Worm (Caenorhabditis elegans) whole organism, young adult: ENCODE measurements around the gene F43G6.4.
A peak's percentile ranks its signal among the peaks of the same experiment; 100 is the strongest.

Experiments used
- C06A6.2 ChIP-seq: fragments of 200-800 bp; sonication (Bioruptor generic); conservative IDR thresholded peaks from 2 replicates; pipeline ENCODE4 v1.3.6; 2022; ENCODE audit warnings: missing genetic modification characterization, missing compliant biosample characterization
- F10E7.11 ChIP-seq: sonication (generic microtip); optimal IDR thresholded peaks from 2 replicates; lab custom pipeline; 2017; ENCODE audit warnings: mild to moderate bottlenecking, missing genetic modification characterization, moderate library complexity, missing compliant biosample characterization
- F57A8.1 ChIP-seq: fragments of 200-800 bp; sonication (Bioruptor generic); optimal IDR thresholded peaks from 2 replicates; lab custom pipeline; 2018; ENCODE audit warnings: mild to moderate bottlenecking, missing genetic modification characterization, moderate library complexity, missing compliant biosample characterization
- K12H6.12 ChIP-seq: fragments of 200-800 bp; sonication (Bioruptor generic); optimal IDR thresholded peaks from 2 replicates; lab custom pipeline; 2018; ENCODE audit warnings: mild to moderate bottlenecking, missing genetic modification characterization, missing compliant biosample characterization
- ama-1 ChIP-seq, 3 experiments: fragments of 150-350 bp in 1 of 3; sonication (generic microtip) in 2 of 3; optimal IDR thresholded peaks; 2 replicates each; lab custom pipeline; 2014 to 2018; ENCODE audit warnings: missing biosample characterization in 2 of 3, missing genetic modification characterization in 2 of 3, missing genetic modification reagents in 2 of 3
- aptf-2 ChIP-seq: fragments of 200-800 bp; sonication (Bioruptor generic); conservative IDR thresholded peaks from 2 replicates; pipeline ENCODE4 v1.3.6; 2022; ENCODE audit warnings: missing genetic modification reagents, missing genetic modification characterization, missing compliant biosample characterization
- aptf-3 ChIP-seq: fragments of 200-800 bp; sonication (Bioruptor generic); IDR thresholded peaks from 2 replicates; pipeline ENCODE4 v1.3.6; 2022; ENCODE audit warnings: missing genetic modification characterization, missing compliant biosample characterization
- attf-5 ChIP-seq: fragments of 200-800 bp; sonication (Bioruptor generic); optimal IDR thresholded peaks from 2 replicates; lab custom pipeline; 2018; ENCODE audit warnings: mild to moderate bottlenecking, missing genetic modification characterization, missing compliant biosample characterization
- dox-1 ChIP-seq: fragments of 200-800 bp; sonication (Bioruptor generic); IDR thresholded peaks from 2 replicates; pipeline ENCODE4 v1.3.6; 2022; ENCODE audit warnings: missing genetic modification reagents, missing genetic modification characterization, missing compliant biosample characterization
- dpl-1 ChIP-seq: fragments of 150-350 bp; optimal IDR thresholded peaks from 2 replicates; lab custom pipeline; 2014; ENCODE audit warnings: missing biosample characterization, missing genetic modification reagents, missing genetic modification characterization
- efl-1 ChIP-seq: fragments of 150-350 bp; optimal IDR thresholded peaks from 2 replicates; lab custom pipeline; 2014; ENCODE audit warnings: missing biosample characterization, missing genetic modification reagents, missing genetic modification characterization
- egl-44 ChIP-seq: fragments of 200-800 bp; sonication (Bioruptor generic); IDR thresholded peaks from 2 replicates; pipeline ENCODE4 v1.3.6; 2022; ENCODE audit warnings: missing genetic modification reagents, missing genetic modification characterization, missing compliant biosample characterization
- egrh-3 ChIP-seq: fragments of 200-800 bp; sonication (Bioruptor generic); IDR thresholded peaks from 2 replicates; pipeline ENCODE4 v1.3.6; 2022; ENCODE audit warnings: missing genetic modification reagents, missing genetic modification characterization, missing compliant biosample characterization
- ets-4 ChIP-seq: fragments of 200-800 bp; sonication (Bioruptor generic); optimal IDR thresholded peaks from 2 replicates; lab custom pipeline; 2018; ENCODE audit warnings: mild to moderate bottlenecking, missing genetic modification characterization, missing compliant biosample characterization
- gei-17 ChIP-seq: fragments of 200-800 bp; sonication (Bioruptor generic); optimal IDR thresholded peaks from 2 replicates; lab custom pipeline; 2018; ENCODE audit warnings: mild to moderate bottlenecking, missing genetic modification characterization, missing compliant biosample characterization
- hmg-1.2 ChIP-seq: fragments of 200-800 bp; sonication (Bioruptor generic); IDR thresholded peaks from 2 replicates; pipeline ENCODE4 v1.3.6; 2022; ENCODE audit warnings: missing genetic modification reagents, missing genetic modification characterization, missing compliant biosample characterization
- lin-26 ChIP-seq: fragments of 200-800 bp; sonication (Bioruptor generic); IDR thresholded peaks from 2 replicates; pipeline ENCODE4 v1.3.6; 2022; ENCODE audit warnings: missing genetic modification reagents, missing genetic modification characterization, missing compliant biosample characterization
- lin-35 ChIP-seq, 3 experiments: fragments of 150-350 bp in 2 of 3; sonication (generic microtip) in 1 of 3; optimal IDR thresholded peaks; 2 replicates each; lab custom pipeline; 2014 to 2018; ENCODE audit warnings: missing biosample characterization in 3 of 3, missing genetic modification characterization in 3 of 3, missing genetic modification reagents in 3 of 3
- lir-1 ChIP-seq: fragments of 200-800 bp; sonication (Bioruptor generic); conservative IDR thresholded peaks from 2 replicates; pipeline ENCODE4 v1.3.6; 2022; ENCODE audit warnings: missing genetic modification reagents, missing genetic modification characterization, missing compliant biosample characterization
- madf-3 ChIP-seq: fragments of 200-800 bp; sonication (Bioruptor generic); IDR thresholded peaks from 2 replicates; pipeline ENCODE4 v1.3.6; 2022; ENCODE audit warnings: missing genetic modification reagents, missing genetic modification characterization, missing compliant biosample characterization
- madf-6 ChIP-seq: fragments of 200-800 bp; sonication (Bioruptor generic); IDR thresholded peaks from 2 replicates; pipeline ENCODE4 v1.3.6; 2022; ENCODE audit warnings: missing genetic modification reagents, missing genetic modification characterization, missing compliant biosample characterization
- madf-8 ChIP-seq: fragments of 200-800 bp; sonication (Bioruptor generic); conservative IDR thresholded peaks from 2 replicates; pipeline ENCODE4 v1.3.6; 2022; ENCODE audit warnings: missing genetic modification reagents, missing genetic modification characterization, missing compliant biosample characterization
- mcd-1 ChIP-seq: fragments of 200-800 bp; sonication (Bioruptor generic); IDR thresholded peaks from 2 replicates; pipeline ENCODE4 v1.3.6; 2022; ENCODE audit warnings: missing genetic modification reagents, missing genetic modification characterization, missing compliant biosample characterization
- mel-28 ChIP-seq: sonication (generic microtip); optimal IDR thresholded peaks from 2 replicates; lab custom pipeline; 2016; ENCODE audit warnings: borderline replicate concordance, mild to moderate bottlenecking, missing genetic modification characterization, missing compliant biosample characterization
- nhr-27 ChIP-seq: fragments of 200-800 bp; sonication (Bioruptor generic); optimal IDR thresholded peaks from 2 replicates; lab custom pipeline; 2018; ENCODE audit warnings: mild to moderate bottlenecking, missing genetic modification characterization, moderate library complexity, missing compliant biosample characterization
- nhr-90 ChIP-seq: sonication (generic microtip); optimal IDR thresholded peaks from 2 replicates; lab custom pipeline; 2016; ENCODE audit warnings: missing genotype, mild to moderate bottlenecking, missing genetic modification characterization, missing compliant biosample characterization
- pbrm-1 ChIP-seq: fragments of 200-800 bp; sonication (Bioruptor generic); IDR thresholded peaks from 2 replicates; pipeline ENCODE4 v1.3.6; 2022; ENCODE audit warnings: missing genetic modification reagents, missing genetic modification characterization, missing compliant biosample characterization
- pha-4 ChIP-seq: fragments of 150-350 bp; sonication (generic microtip); optimal IDR thresholded peaks from 2 replicates; lab custom pipeline; 2014; ENCODE audit warnings: missing biosample characterization, missing genetic modification reagents, missing genetic modification characterization
- rcor-1 ChIP-seq: fragments of 200-800 bp; sonication (Bioruptor generic); IDR thresholded peaks from 2 replicates; pipeline ENCODE4 v1.3.6; 2022; ENCODE audit warnings: missing genetic modification reagents, missing genetic modification characterization, missing compliant biosample characterization
- repo-1 ChIP-seq: sonication (generic microtip); optimal IDR thresholded peaks from 2 replicates; lab custom pipeline; 2017; ENCODE audit warnings: mild to moderate bottlenecking, missing genetic modification characterization, missing compliant biosample characterization
- sdz-38 ChIP-seq: sonication (generic microtip); optimal IDR thresholded peaks from 2 replicates; lab custom pipeline; 2016; ENCODE audit warnings: missing genotype, missing genetic modification characterization, missing compliant biosample characterization
- sea-2 ChIP-seq: fragments of 200-800 bp; sonication (Bioruptor generic); IDR thresholded peaks from 2 replicates; pipeline ENCODE4 v1.3.6; 2022; ENCODE audit warnings: missing genetic modification characterization, missing compliant biosample characterization
- snpc-1.1 ChIP-seq: sonication (generic microtip); optimal IDR thresholded peaks from 2 replicates; lab custom pipeline; 2017; ENCODE audit warnings: missing genetic modification characterization, mild to moderate bottlenecking, missing compliant biosample characterization, antibody characterized with exemption, moderate library complexity, missing genotype, missing genetic modification reagents; ENCODE audit not compliant: insufficient read depth
- sptf-2 ChIP-seq: fragments of 200-800 bp; sonication (Bioruptor generic); optimal IDR thresholded peaks from 2 replicates; lab custom pipeline; 2018; ENCODE audit warnings: mild to moderate bottlenecking, missing genetic modification characterization, missing compliant biosample characterization
- unc-130 ChIP-seq: sonication (generic microtip); optimal IDR thresholded peaks from 2 replicates; lab custom pipeline; 2016; ENCODE audit warnings: missing genetic modification reagents, missing genetic modification characterization, missing compliant biosample characterization
- xnd-1 ChIP-seq: sonication (generic microtip); optimal IDR thresholded peaks from 2 replicates; lab custom pipeline; 2016; ENCODE audit warnings: missing genotype, missing genetic modification reagents, missing genetic modification characterization, missing compliant biosample characterization
- zfh-2 ChIP-seq: fragments of 200-800 bp; sonication (Bioruptor generic); conservative IDR thresholded peaks from 2 replicates; pipeline ENCODE4 v1.3.6; 2022; ENCODE audit warnings: missing genetic modification reagents, missing genetic modification characterization, missing compliant biosample characterization
- ztf-18 ChIP-seq: sonication (generic microtip); optimal IDR thresholded peaks from 2 replicates; lab custom pipeline; 2016; ENCODE audit warnings: missing genotype, mild to moderate bottlenecking, missing genetic modification characterization, missing compliant biosample characterization
- ztf-28 ChIP-seq: fragments of 200-800 bp; sonication (Bioruptor generic); IDR thresholded peaks from 2 replicates; pipeline ENCODE4 v1.3.6; 2022; ENCODE audit warnings: missing genetic modification reagents, missing genetic modification characterization, missing compliant biosample characterization

F43G6.4 gene

DNA sequence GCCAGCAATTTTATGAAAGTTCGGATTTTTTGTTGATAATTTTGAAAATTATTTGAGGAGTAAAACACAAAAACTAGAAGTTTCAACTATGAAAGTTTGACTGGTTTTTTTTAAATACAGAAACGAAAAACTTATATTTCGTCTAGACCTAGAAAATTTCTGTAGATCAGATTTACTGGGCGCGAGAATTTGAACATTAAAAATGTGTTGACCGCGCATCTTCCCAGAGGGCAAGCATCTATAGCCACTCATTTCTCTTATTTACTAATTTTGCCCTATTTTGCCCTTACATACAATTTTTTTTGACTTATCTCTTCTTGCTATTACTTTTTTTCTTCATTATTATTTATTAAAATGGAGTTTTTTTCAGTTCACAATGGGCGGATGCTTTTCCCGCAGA lies 18.4 kb downstream of the F43G6.4 start, which contains the start of gene F43G6.10:
Gene F43G6.10 (plus strand): TSS at position 371 of the 400 bp plus-strand sequence.
- TF ChIP-seq efl-1 (GFP tag; lab: Kevin White, UChicago): peak; percentile 74
- peak; percentile 98 for TF ChIP-seq aptf-2 (GFP tag; lab: Robert Waterston, UW)
- peak; percentile 49 for TF ChIP-seq madf-8 (GFP tag; lab: Robert Waterston, UW)
- peak; percentile 86 for TF ChIP-seq madf-6 (GFP tag; lab: Robert Waterston, UW)
- peak; percentile 13 for TF ChIP-seq dpl-1 (GFP tag; lab: Kevin White, UChicago)
- no peak for TF ChIP-seq ets-4 (GFP tag; lab: Kevin White, UChicago)
- no peak for TF ChIP-seq repo-1 (tag; lab: Kevin White, UChicago)

DNA sequence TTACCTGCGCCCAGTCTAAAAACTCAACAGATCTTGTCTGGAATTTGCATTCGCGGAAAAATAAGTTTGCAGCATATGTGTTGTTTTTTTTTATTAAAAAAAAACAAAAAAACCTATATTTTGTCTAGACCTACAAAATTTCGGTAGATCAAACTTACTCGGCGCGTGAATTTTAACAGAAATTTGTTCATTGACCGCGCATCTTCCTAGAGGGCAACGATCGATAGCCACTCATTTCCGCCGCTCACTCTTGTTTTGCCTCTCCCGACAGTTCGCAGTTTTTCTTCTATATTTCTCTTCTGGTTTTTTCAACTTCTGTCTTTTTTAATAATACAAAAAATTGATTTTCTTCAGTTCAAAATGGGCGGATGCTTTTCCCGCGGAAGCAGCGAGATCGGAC lies 19.9 kb downstream of the F43G6.4 start, which contains the start of gene F43G6.7:
Gene F43G6.7 (plus strand): TSS at position 355 of the 400 bp plus-strand sequence.
- TF ChIP-seq zfh-2 (GFP tag; lab: Robert Waterston, UW): 0 out of 2 replicates have a peak, but pooled peaks have one; percentile 21
- TF ChIP-seq lin-35 (GFP tag; optimal IDR thresholded peaks at IDR 0.05; lab: Kevin White, UChicago): no peak
- TF ChIP-seq efl-1 (GFP tag; lab: Kevin White, UChicago): peak; percentile 68
- TF ChIP-seq madf-8 (GFP tag; lab: Robert Waterston, UW): peak; percentile 66
- peak; percentile 78 for TF ChIP-seq madf-6 (GFP tag; lab: Robert Waterston, UW)
- TF ChIP-seq egl-44 (GFP tag; lab: Robert Waterston, UW): no peak
- TF ChIP-seq pha-4 (tag; lab: Kevin White, UChicago): no peak
- peak; percentile 96 for TF ChIP-seq aptf-2 (GFP tag; lab: Robert Waterston, UW)
- no peak for TF ChIP-seq unc-130
- peak; percentile 10 for TF ChIP-seq xnd-1 (tag; lab: Kevin White, UChicago)
- 0 out of 2 replicates have a peak, but pooled peaks have one; percentile 80 for TF ChIP-seq aptf-3

DNA sequence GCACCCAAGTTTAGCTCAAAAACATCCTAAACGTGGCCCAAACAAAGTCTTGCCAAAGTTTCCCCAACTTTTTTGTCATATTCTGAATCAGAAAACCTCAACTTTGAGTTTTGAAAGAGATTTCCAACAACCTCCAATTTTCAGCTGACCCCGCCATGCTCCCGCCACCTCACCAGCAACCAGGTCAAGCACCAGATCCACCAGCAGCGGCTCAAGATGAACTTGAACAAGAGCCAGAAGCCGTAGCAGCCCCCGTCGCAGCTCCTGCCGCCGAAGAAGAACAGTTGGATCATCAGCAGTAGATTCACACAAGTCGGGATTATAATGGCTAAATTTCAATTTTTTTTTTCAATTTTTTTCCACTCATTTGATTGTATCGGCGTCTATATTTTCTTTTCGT lies 20.7 kb downstream of the F43G6.4 start:
- TF ChIP-seq egrh-3: peak; percentile 20; the same call in 1 of the 2 replicates
- peak; percentile 57; the same call in 1 of the 2 replicates for TF ChIP-seq zfh-2 (GFP tag; lab: Robert Waterston, UW)
- no peak for TF ChIP-seq snpc-1.1

DNA sequence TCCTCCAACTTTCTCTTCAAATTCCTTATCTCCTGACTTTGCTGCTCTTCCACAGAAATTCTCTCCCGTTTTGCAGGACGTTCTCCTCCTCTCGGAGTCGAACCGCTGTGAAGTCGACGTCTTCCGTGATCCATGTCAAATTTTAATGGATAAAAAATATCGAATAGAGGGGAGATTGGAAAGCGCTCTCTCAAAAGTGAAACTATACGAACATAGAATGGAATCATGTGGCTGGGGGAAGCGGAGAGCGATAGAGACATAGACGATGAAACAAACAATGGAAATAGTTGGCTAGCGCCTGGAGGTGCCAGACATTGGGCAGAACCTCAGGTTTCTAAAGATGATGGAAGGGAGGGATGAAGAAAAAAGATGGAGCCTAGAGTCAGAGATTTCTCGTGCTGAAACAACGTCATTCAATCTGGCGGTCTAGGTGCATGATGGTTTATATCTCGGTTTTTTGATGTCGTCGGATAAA lies 23.4 kb downstream of the F43G6.4 start, which contains the start of gene F43G6.8:
Gene F43G6.8 (minus strand): TSS at position 198 of the 475 bp plus-strand sequence.
- TF ChIP-seq zfh-2 (GFP tag; lab: Robert Waterston, UW) (peak; percentile 35; the same call in 1 of the 2 replicates), F10E7.11 (no peak), ama-1 (optimal IDR thresholded peaks at IDR 0.05; lab: Kevin White, UChicago) (peak; percentile 83), ama-1 (GFP tag; optimal IDR thresholded peaks at IDR 0.05; lab: Kevin White, UChicago) (no peak), mcd-1 (peak; percentile 45; the same call in 1 of the 2 replicates), lir-1 (no peak), F57A8.1 (GFP tag; lab: Kevin White, UChicago) (no peak), madf-8 (GFP tag; lab: Robert Waterston, UW) (no peak), sptf-2 (GFP tag; lab: Kevin White, UChicago) (no peak), ztf-28 (GFP tag; lab: Robert Waterston, UW) (no peak), dox-1 (0 out of 2 replicates have a peak, but pooled peaks have one; percentile 42), ztf-18 (tag; lab: Kevin White, UChicago) (peak; percentile 6), nhr-90 (tag; lab: Kevin White, UChicago) (no peak), rcor-1 (GFP tag; lab: Robert Waterston, UW) (0 out of 2 replicates have a peak, but pooled peaks have one; percentile 14), K12H6.12 (tag; lab: Kevin White, UChicago) (peak; percentile 29), C06A6.2 (GFP tag; lab: Robert Waterston, UW) (no peak), mel-28 (peak; percentile 28), pbrm-1 (GFP tag; lab: Robert Waterston, UW) (peak; percentile 59), ets-4 (GFP tag; lab: Kevin White, UChicago) (no peak), attf-5 (peak; percentile 80), nhr-27 (tag; lab: Kevin White, UChicago) (no peak), egl-44 (GFP tag; lab: Robert Waterston, UW) (no peak), lin-26 (no peak), sea-2 (GFP tag; lab: Robert Waterston, UW) (no peak), madf-3 (GFP tag; lab: Robert Waterston, UW) (no peak), gei-17 (no peak), hmg-1.2 (peak; percentile 80), sdz-38 (tag; lab: Kevin White, UChicago) (no peak)
